Fruit fly (Drosophila melanogaster) whole organism, embryonic: ENCODE data around the gene dlg1.
A peak's percentile ranks its signal among the peaks of the same experiment; 100 is the strongest.

ENCODE experiments used
- Blimp-1 ChIP-seq: fragments of 200-800 bp; sonication (Bioruptor generic); optimal IDR thresholded peaks from 3 replicates; lab custom pipeline; 2018; ENCODE audit warnings: missing biosample characterization, missing genetic modification characterization, mild to moderate bottlenecking, moderate library complexity, missing genetic modification reagents
- CG11695 ChIP-seq: fragments of 200-800 bp; sonication (Bioruptor generic); IDR thresholded peaks from 3 replicates; pipeline ENCODE4 v1.3.6; 2022; ENCODE audit warnings: missing biosample characterization, missing genetic modification characterization
- CG13894 ChIP-seq: fragments of 200-800 bp; sonication (Bioruptor generic); optimal IDR thresholded peaks from 3 replicates; lab custom pipeline; 2018; ENCODE audit warnings: missing biosample characterization, mild to moderate bottlenecking, missing genetic modification characterization, moderate library complexity
- CG17829 ChIP-seq: fragments of 200-800 bp; optimal IDR thresholded peaks from 2 replicates; lab custom pipeline; 2019; ENCODE audit warnings: missing biosample characterization, mild to moderate bottlenecking, missing genetic modification characterization, moderate library complexity
- CG18599 ChIP-seq: fragments of 200-800 bp; sonication (Bioruptor generic); optimal IDR thresholded peaks from 3 replicates; lab custom pipeline; 2017; ENCODE audit warnings: missing biosample characterization, missing genetic modification characterization, mild to moderate bottlenecking, moderate library complexity, missing genetic modification reagents
- CG18619 ChIP-seq: fragments of 200-800 bp; sonication (Bioruptor generic); optimal IDR thresholded peaks from 3 replicates; lab custom pipeline; 2017; ENCODE audit warnings: missing biosample characterization, mild to moderate bottlenecking, missing genetic modification characterization
- CG2199 ChIP-seq: fragments of 200-800 bp; sonication (Bioruptor generic); IDR thresholded peaks from 3 replicates; pipeline ENCODE4 v1.3.6; 2022; ENCODE audit warnings: missing biosample characterization, missing genetic modification characterization
- CG32767 ChIP-seq: fragments of 200-800 bp; sonication (Bioruptor generic); IDR thresholded peaks from 2 replicates; pipeline ENCODE4 v1.3.6; 2022; ENCODE audit warnings: missing biosample characterization, missing genetic modification characterization
- CG34376 ChIP-seq: fragments of 200-800 bp; sonication (Bioruptor generic); optimal IDR thresholded peaks from 2 replicates; lab custom pipeline; 2018; ENCODE audit warnings: missing biosample characterization, mild to moderate bottlenecking, missing genetic modification characterization
- CG6765 ChIP-seq: fragments of 200-800 bp; sonication (Bioruptor generic); optimal IDR thresholded peaks from 3 replicates; lab custom pipeline; 2017; ENCODE audit warnings: missing biosample characterization, mild to moderate bottlenecking, missing genetic modification characterization
- CG7839 ChIP-seq: fragments of 200-800 bp; sonication (Bioruptor generic); optimal IDR thresholded peaks from 3 replicates; lab custom pipeline; 2018; ENCODE audit warnings: missing biosample characterization, mild to moderate bottlenecking, missing genetic modification characterization, moderate library complexity
- CG8290 ChIP-seq, 3 experiments: fragments of 200-800 bp; sonication (Bioruptor generic); optimal IDR thresholded peaks; 2 replicates each; lab custom pipeline; 2016 to 2019; ENCODE audit warnings: missing biosample characterization in 3 of 3, missing genetic modification characterization in 3 of 3, mild to moderate bottlenecking in 2 of 3, moderate library complexity in 1 of 3
- CG8765 ChIP-seq: fragments of 200-800 bp; sonication (Bioruptor generic); IDR thresholded peaks from 2 replicates; pipeline ENCODE4 v1.3.6; 2022; ENCODE audit warnings: missing biosample characterization, missing genetic modification characterization
- CG9932 ChIP-seq: fragments of 200-800 bp; sonication (Bioruptor generic); IDR thresholded peaks from 2 replicates; pipeline ENCODE4 v1.3.6; 2022; ENCODE audit warnings: missing biosample characterization, missing genetic modification characterization
- Deaf1 ChIP-seq: fragments of 200-800 bp; optimal IDR thresholded peaks from 3 replicates; lab custom pipeline; 2019; ENCODE audit warnings: missing biosample characterization, mild to moderate bottlenecking, missing genetic modification characterization, moderate library complexity
- Drgx ChIP-seq: fragments of 200-800 bp; sonication (Bioruptor generic); IDR thresholded peaks from 2 replicates; pipeline ENCODE4 v1.3.6; 2022; ENCODE audit warnings: missing biosample characterization, missing genetic modification characterization
- Gug ChIP-seq: fragments of 200-800 bp; sonication (Bioruptor generic); IDR thresholded peaks from 4 replicates; pipeline ENCODE4 v1.3.6; 2022; ENCODE audit warnings: missing biosample characterization, missing genetic modification characterization
- HLH4C ChIP-seq: fragments of 200-800 bp; sonication (Bioruptor generic); IDR thresholded peaks from 3 replicates; pipeline ENCODE4 v1.3.6; 2022; ENCODE audit warnings: missing biosample characterization, missing genetic modification characterization; ENCODE audit not compliant: partially characterized antibody
- HmgZ ChIP-seq: fragments of 200-800 bp; sonication (Bioruptor generic); optimal IDR thresholded peaks from 2 replicates; lab custom pipeline; 2018; ENCODE audit warnings: missing biosample characterization, mild to moderate bottlenecking, missing genetic modification characterization
- Hr51 ChIP-seq, 2 experiments: fragments of 200-800 bp; sonication (Bioruptor generic); optimal IDR thresholded peaks; 2 replicates in 1 of 2; 3 replicates in 1 of 2; lab custom pipeline; 2016 to 2018; ENCODE audit warnings: missing biosample characterization in 2 of 2, missing genetic modification characterization in 2 of 2, mild to moderate bottlenecking in 1 of 2, moderate library complexity in 1 of 2
- Hr78 ChIP-seq, 2 experiments: fragments of 200-800 bp in 1 of 2; fragments of >200 bp in 1 of 2; sonication (Bioruptor generic) in 1 of 2; optimal IDR thresholded peaks; 2 replicates each; lab custom pipeline; 2017 to 2019; ENCODE audit warnings: missing biosample characterization in 2 of 2, missing genetic modification characterization in 2 of 2, mild to moderate bottlenecking in 1 of 2, moderate library complexity in 1 of 2
- Sox102F ChIP-seq: fragments of 200-800 bp; sonication (Bioruptor generic); optimal IDR thresholded peaks from 2 replicates; lab custom pipeline; 2018; ENCODE audit warnings: missing biosample characterization, mild to moderate bottlenecking, missing genetic modification characterization, moderate library complexity
- Stat92E ChIP-seq, 3 experiments: fragments of >200 bp in 2 of 3; fragments of 200-800 bp in 1 of 3; sonication (Bioruptor generic) in 1 of 3; optimal IDR thresholded peaks; 2 replicates each; lab custom pipeline; 2017 to 2019; ENCODE audit warnings: missing biosample characterization in 3 of 3, missing genetic modification characterization in 3 of 3, mild to moderate bottlenecking in 1 of 3, moderate library complexity in 1 of 3
- Xrp1 ChIP-seq: fragments of 200-800 bp; sonication (Bioruptor generic); IDR thresholded peaks from 2 replicates; pipeline ENCODE4 v1.3.6; 2022; ENCODE audit warnings: missing biosample characterization, missing genetic modification characterization
- az2 ChIP-seq: fragments of 200-800 bp; sonication (Bioruptor generic); optimal IDR thresholded peaks from 3 replicates; lab custom pipeline; 2016; ENCODE audit warnings: missing biosample characterization, missing genetic modification characterization
- bigmax ChIP-seq: fragments of 200-800 bp; sonication (Bioruptor generic); optimal IDR thresholded peaks from 2 replicates; lab custom pipeline; 2018; ENCODE audit warnings: missing biosample characterization, mild to moderate bottlenecking, missing genetic modification characterization
- cg ChIP-seq: fragments of 200-800 bp; sonication (Bioruptor generic); optimal IDR thresholded peaks from 3 replicates; lab custom pipeline; 2019; ENCODE audit warnings: missing biosample characterization, mild to moderate bottlenecking, missing genetic modification characterization, moderate library complexity
- chinmo ChIP-seq: fragments of 200-800 bp; sonication (Bioruptor generic); IDR thresholded peaks from 4 replicates; pipeline ENCODE4 v1.3.6; 2022; ENCODE audit warnings: missing biosample characterization, missing genetic modification characterization; ENCODE audit not compliant: partially characterized antibody
- ci ChIP-seq: fragments of 200-800 bp; sonication (Bioruptor generic); IDR thresholded peaks from 3 replicates; pipeline ENCODE4 v1.3.6; 2022; ENCODE audit warnings: missing biosample characterization, missing genetic modification characterization
- ewg ChIP-seq: fragments of 200-800 bp; sonication (Bioruptor generic); optimal IDR thresholded peaks from 3 replicates; lab custom pipeline; 2017; ENCODE audit warnings: mild to moderate bottlenecking, missing biosample characterization, missing genetic modification reagents, missing genetic modification characterization
- exex ChIP-seq: fragments of 200-800 bp; sonication (Bioruptor generic); optimal IDR thresholded peaks from 4 replicates; lab custom pipeline; 2018; ENCODE audit warnings: missing biosample characterization, mild to moderate bottlenecking, missing genetic modification characterization, moderate library complexity
- gem ChIP-seq: fragments of 200-800 bp; sonication (Bioruptor generic); optimal IDR thresholded peaks from 2 replicates; lab custom pipeline; 2019; ENCODE audit warnings: missing biosample characterization, mild to moderate bottlenecking, missing genetic modification characterization, moderate library complexity
- lab ChIP-seq: fragments of 200-800 bp; sonication (Bioruptor generic); optimal IDR thresholded peaks from 3 replicates; lab custom pipeline; 2017; ENCODE audit warnings: missing biosample characterization, missing genetic modification characterization, mild to moderate bottlenecking, moderate library complexity, missing genetic modification reagents
- mirr ChIP-seq: fragments of 200-800 bp; sonication (Bioruptor generic); optimal IDR thresholded peaks from 3 replicates; lab custom pipeline; 2018; ENCODE audit warnings: missing biosample characterization, mild to moderate bottlenecking, missing genetic modification characterization
- pan ChIP-seq, 4 experiments: fragments of >200 bp in 3 of 4; fragments of 200-800 bp in 1 of 4; sonication (Bioruptor generic) in 1 of 4; optimal IDR thresholded peaks in 3 of 4; IDR thresholded peaks in 1 of 4; 2 replicates each; pipeline versions ENCODE4 v1.3.6 to Lab custom; 2017 to 2022; ENCODE audit warnings: missing biosample characterization in 2 of 4, missing genetic modification characterization in 2 of 4, mixed read lengths in 1 of 4
- pzg ChIP-seq: fragments of 200-800 bp; sonication (Bioruptor generic); optimal IDR thresholded peaks from 3 replicates; lab custom pipeline; 2018; ENCODE audit warnings: missing biosample characterization, mild to moderate bottlenecking, missing genetic modification characterization, moderate library complexity
- row ChIP-seq: fragments of 200-800 bp; sonication (Bioruptor generic); IDR thresholded peaks from 3 replicates; pipeline ENCODE4 v1.3.6; 2022; ENCODE audit warnings: missing biosample characterization, missing genetic modification characterization
- sens ChIP-seq: fragments of 200-800 bp; sonication (Bioruptor generic); peaks from one replicate; lab custom pipeline; 2016; ENCODE audit warnings: missing biosample characterization, missing genetic modification characterization
- sima ChIP-seq: fragments of 200-800 bp; sonication (Bioruptor generic); optimal IDR thresholded peaks from 2 replicates; lab custom pipeline; 2016; ENCODE audit warnings: missing biosample characterization, missing genetic modification characterization
- sisA ChIP-seq: fragments of 200-800 bp; sonication (Bioruptor generic); IDR thresholded peaks from 2 replicates; pipeline ENCODE4 v1.3.6; 2022; ENCODE audit warnings: missing biosample characterization, missing genetic modification characterization
- sug ChIP-seq: fragments of 200-800 bp; optimal IDR thresholded peaks from 2 replicates; lab custom pipeline; 2019; ENCODE audit warnings: missing biosample characterization, mild to moderate bottlenecking, missing genetic modification characterization, moderate library complexity
- z ChIP-seq: fragments of 200-800 bp; sonication (Bioruptor generic); IDR thresholded peaks from 3 replicates; pipeline ENCODE4 v1.3.6; 2022; ENCODE audit warnings: missing biosample characterization, missing genetic modification characterization

The dlg1 gene

dm6 chrX:11441829-11442634, 72.6 kb downstream of the dlg1 start, which contains the start of gene Sk1 (continued):
- TF ChIP-seq CG18619 (no peak), CG2199 (0 out of 3 replicates have a peak, but pooled peaks have one; percentile 28), bigmax (peak; percentile 64), CG9932 (GFP tag; lab: Robert Waterston, UW) (peak; percentile 41; the same call in 1 of the 2 replicates), Gug (no peak), Hr78 (GFP tag; optimal IDR thresholded peaks at IDR 0.05; lab: Kevin White, UChicago) (peak in 1 of 2 experiments; percentile 20), Stat92E (GFP tag; optimal IDR thresholded peaks at IDR 0.05; lab: Kevin White, UChicago) (no peak), gem (tag; lab: Kevin White, UChicago) (peak; percentile 3), pan (optimal IDR thresholded peaks at IDR 0.05; lab: Kevin White, UChicago) (no peak), pan (GFP tag; optimal IDR thresholded peaks at IDR 0.05 in 1 of 2, IDR thresholded peaks at IDR 0.05 in 1 of 2) (peak in 1 of 2 experiments; percentile 11), CG7839 (peak; percentile 1), ci (GFP tag; lab: Robert Waterston, UW) (peak; percentile 53; the same call in 1 of the 3 replicates), sisA (GFP tag; lab: Robert Waterston, UW) (no peak), CG17829 (tag; lab: Kevin White, UChicago) (no peak), CG8765 (GFP tag; lab: Robert Waterston, UW) (no peak), Sox102F (GFP tag; lab: Kevin White, UChicago) (peak; percentile 23), Hr51 (GFP tag; optimal IDR thresholded peaks at IDR 0.05; lab: Kevin White, UChicago) (peak in 1 of 2 experiments; percentile 4), HmgZ (tag; lab: Kevin White, UChicago) (peak; percentile 6), CG8290 (GFP tag; optimal IDR thresholded peaks at IDR 0.05; lab: Kevin White, UChicago) (no peak), CG8290 (tag; optimal IDR thresholded peaks at IDR 0.05; lab: Kevin White, UChicago) (no peak), exex (tag; lab: Kevin White, UChicago) (peak; percentile 42), CG6765 (no peak), sens (GFP tag; lab: Kevin White, UChicago) (peak; percentile 63), sima (no peak), az2 (GFP tag; lab: Kevin White, UChicago) (no peak), mirr (GFP tag; lab: Kevin White, UChicago) (peak; percentile 84), sug (peak; percentile 34), HLH4C (no peak), ewg (GFP tag; lab: Kevin White, UChicago) (no peak), CG13894 (tag; lab: Kevin White, UChicago) (peak; percentile 22), Deaf1 (tag; lab: Kevin White, UChicago) (peak; percentile 20), cg (GFP tag; lab: Kevin White, UChicago) (peak; percentile 67), CG11695 (GFP tag; lab: Robert Waterston, UW) (0 out of 3 replicates have a peak, but pooled peaks have one; percentile 18), lab (GFP tag; lab: Kevin White, UChicago) (peak; percentile 21), z (GFP tag; lab: Robert Waterston, UW) (no peak), CG34376 (GFP tag; lab: Kevin White, UChicago) (peak; percentile 88), row (GFP tag; lab: Robert Waterston, UW) (peak; percentile 20; the same call in 1 of the 3 replicates), CG18599 (GFP tag; lab: Kevin White, UChicago) (peak; percentile 7), CG32767 (no peak), pzg (GFP tag; lab: Kevin White, UChicago) (no peak), Xrp1 (GFP tag; lab: Robert Waterston, UW) (peak; percentile 18; the same call in 1 of the 2 replicates), Blimp-1 (GFP tag; lab: Kevin White, UChicago) (peak; percentile 29), Drgx (0 out of 2 replicates have a peak, but pooled peaks have one; percentile 51), chinmo (GFP tag; lab: Robert Waterston, UW) (0 out of 4 replicates have a peak, but pooled peaks have one; percentile 33)
